Worm (Caenorhabditis elegans): ENCODE data around the gene T11F9.21.

Gene T11F9.21

DNA sequence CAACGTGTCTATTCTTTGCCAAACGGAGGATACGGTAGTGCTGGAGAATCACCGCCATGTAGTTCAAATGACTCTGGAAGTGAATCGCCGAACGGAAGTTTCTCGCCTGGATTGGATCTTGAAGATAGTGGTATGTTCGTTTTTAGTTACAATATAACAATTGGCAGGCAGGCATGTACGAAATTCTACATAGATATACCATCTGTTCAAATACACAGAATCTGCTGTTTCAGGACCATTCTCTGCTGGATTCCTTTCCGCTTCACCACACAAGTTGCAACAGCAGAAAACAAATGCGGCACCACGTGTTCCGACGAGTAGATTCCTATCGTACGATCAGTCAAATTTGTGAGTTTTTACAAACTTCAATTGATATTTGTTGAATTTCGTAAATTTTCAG is 46.9 kb downstream of the T11F9.21 start:
- TF ChIP-seq nfya-2 (GFP tag; IDR thresholded peaks at IDR 0.05) (no peak), hlh-26 (GFP tag; conservative IDR thresholded peaks at IDR 0.05) (no peak), F52B5.7 (tag; optimal IDR thresholded peaks at IDR 0.05) (no peak), Y53G8AR.9 (GFP tag; conservative IDR thresholded peaks at IDR 0.05) (no peak), xnd-1 (tag; optimal IDR thresholded peaks at IDR 0.05) (no peak), T26A5.8 (tag; optimal IDR thresholded peaks at IDR 0.05) (no peak), lin-35 (GFP tag; optimal IDR thresholded peaks at IDR 0.05) (no peak), aptf-3 (GFP tag; IDR thresholded peaks at IDR 0.05) (no peak), nhr-90 (tag; optimal IDR thresholded peaks at IDR 0.05) (no peak), him-1 (tag; optimal IDR thresholded peaks at IDR 0.05) (no peak), F57C9.4 (tag; optimal IDR thresholded peaks at IDR 0.05) (no peak), lin-26 (GFP tag; IDR thresholded peaks at IDR 0.05) (no peak), efl-1 (GFP tag; optimal IDR thresholded peaks at IDR 0.05) (no peak)

DNA sequence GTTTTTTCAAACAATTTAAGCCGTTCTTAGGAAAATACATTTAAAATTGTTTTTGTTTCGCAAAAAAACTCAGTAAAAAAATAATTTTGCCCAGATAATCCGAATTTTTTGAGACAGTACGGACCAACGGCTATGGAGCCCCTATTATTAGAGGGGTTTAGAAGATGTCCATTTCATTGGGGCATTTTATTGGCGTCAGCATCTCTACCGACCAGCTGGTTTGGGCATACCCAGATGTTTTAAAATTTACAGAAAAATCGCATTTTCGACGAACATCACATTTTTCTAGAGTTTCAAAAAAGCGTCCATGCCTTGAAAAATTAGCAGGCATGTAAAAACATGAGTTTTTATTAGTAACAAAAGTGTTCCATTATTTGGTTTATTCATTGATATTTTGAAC is 48.7 kb downstream of the T11F9.21 start:
- TF ChIP-seq athp-1 (tag; optimal IDR thresholded peaks at IDR 0.05), result no peak
- peak; percentile 37; the same call in 1 of the 2 replicates for TF ChIP-seq cebp-1 (GFP tag; IDR thresholded peaks at IDR 0.05)
- peak; percentile 68 for TF ChIP-seq cebp-1 (tag; optimal IDR thresholded peaks at IDR 0.05)
- 0 out of 2 replicates have a peak, but pooled peaks have one; percentile 21 for TF ChIP-seq Y53G8AR.9 (GFP tag; conservative IDR thresholded peaks at IDR 0.05)
- TF ChIP-seq snpc-3.4 (tag; optimal IDR thresholded peaks at IDR 0.05), result no peak
- TF ChIP-seq dpff-1 (tag; optimal IDR thresholded peaks at IDR 0.05), result no peak
- no peak for TF ChIP-seq ceh-91 (GFP tag; IDR thresholded peaks at IDR 0.05)
- TF ChIP-seq unc-62 (GFP tag; optimal IDR thresholded peaks at IDR 0.05), result no peak
- TF ChIP-seq B0261.1 (tag; optimal IDR thresholded peaks at IDR 0.05), result no peak
- TF ChIP-seq akir-1 (GFP tag; optimal IDR thresholded peaks at IDR 0.05), result no peak
- TF ChIP-seq mcd-1 (GFP tag; IDR thresholded peaks at IDR 0.05), result no peak
- TF ChIP-seq ztf-22 (GFP tag; optimal IDR thresholded peaks at IDR 0.05), result no peak
- TF ChIP-seq attf-6 (GFP tag; IDR thresholded peaks at IDR 0.05), result no peak
- TF ChIP-seq F23B12.7 (tag; optimal IDR thresholded peaks at IDR 0.05; ENCODE audit: insufficient read depth), result no peak
- no peak for TF ChIP-seq egl-18 (GFP tag; IDR thresholded peaks at IDR 0.05)
- no peak for TF ChIP-seq hmg-20 (GFP tag; IDR thresholded peaks at IDR 0.05)
- TF ChIP-seq somi-1 (GFP tag; optimal IDR thresholded peaks at IDR 0.05), result peak; percentile 30
- no peak for TF ChIP-seq die-1 (tag; optimal IDR thresholded peaks at IDR 0.05)
- TF ChIP-seq nhr-90 (tag; optimal IDR thresholded peaks at IDR 0.05), result no peak
- TF ChIP-seq sptf-2 (GFP tag; optimal IDR thresholded peaks at IDR 0.05), result no peak
- TF ChIP-seq nfya-2 (GFP tag; IDR thresholded peaks at IDR 0.05), result no peak
- no peak for TF ChIP-seq lsy-27 (tag; optimal IDR thresholded peaks at IDR 0.05; ENCODE audit: borderline replicate concordance, insufficient read depth)
- TF ChIP-seq zfh-2 (GFP tag; conservative IDR thresholded peaks at IDR 0.05), result no peak
- TF ChIP-seq tbx-9 (tag; optimal IDR thresholded peaks at IDR 0.05; ENCODE audit: borderline replicate concordance), result no peak
- TF ChIP-seq chd-7 (tag; optimal IDR thresholded peaks at IDR 0.05), result peak; percentile 44
- TF ChIP-seq F39B2.1 (GFP tag; IDR thresholded peaks at IDR 0.05), result no peak
- no peak for TF ChIP-seq ama-1 (optimal IDR thresholded peaks at IDR 0.05)
- TF ChIP-seq ama-1 (GFP tag; optimal IDR thresholded peaks at IDR 0.05), result no peak
- no peak for TF ChIP-seq Y67H2A.10 (GFP tag; conservative IDR thresholded peaks at IDR 0.05)
- TF ChIP-seq hsf-1 (GFP tag; IDR thresholded peaks at IDR 0.05), result no peak
- no peak for TF ChIP-seq snpc-4 (GFP tag; optimal IDR thresholded peaks at IDR 0.05)
- no peak for TF ChIP-seq snpc-4 (tag; optimal IDR thresholded peaks at IDR 0.05)
- no peak for TF ChIP-seq rec-8 (tag; optimal IDR thresholded peaks at IDR 0.05)
- TF ChIP-seq ceh-58 (GFP tag; IDR thresholded peaks at IDR 0.05), result no peak
- no peak for TF ChIP-seq hlh-12 (tag; optimal IDR thresholded peaks at IDR 0.05)
- no peak for TF ChIP-seq B0035.1 (tag; optimal IDR thresholded peaks at IDR 0.05)
- TF ChIP-seq gei-17 (GFP tag; optimal IDR thresholded peaks at IDR 0.05), result peak; percentile 3
- TF ChIP-seq Y95B8A.8 (GFP tag; IDR thresholded peaks at IDR 0.05), result no peak
- no peak for TF ChIP-seq efl-1 (GFP tag; optimal IDR thresholded peaks at IDR 0.05)
